Fruit fly (Drosophila melanogaster): ENCODE measurements around the gene Acsf3.

Gene Acsf3

dm6 chrX:7317214-7318210 is 11.3 kb upstream of the Acsf3 start:
- TF ChIP-seq CG17801 (GFP tag; optimal IDR thresholded peaks at IDR 0.05; ENCODE audit: partially characterized antibody): peak; percentile 83

- TF ChIP-seq CG17801 (GFP tag; optimal IDR thresholded peaks at IDR 0.05; ENCODE audit: partially characterized antibody): no peak
Measured at dm6 chrX:7318464-7318863, 10.4 kb upstream of the Acsf3 start.

- peak; percentile 55 for TF ChIP-seq CG17801 (GFP tag; optimal IDR thresholded peaks at IDR 0.05; ENCODE audit: partially characterized antibody)
Measured at dm6 chrX:7319053-7319702, 9.7 kb upstream of the Acsf3 start.

- no peak for TF ChIP-seq CG17801 (GFP tag; optimal IDR thresholded peaks at IDR 0.05; ENCODE audit: partially characterized antibody)
Measured at dm6 chrX:7319703-7320088, 9.2 kb upstream of the Acsf3 start.

- no peak for TF ChIP-seq CG17801 (GFP tag; optimal IDR thresholded peaks at IDR 0.05; ENCODE audit: partially characterized antibody)
Measured at dm6 chrX:7320455-7321224, 8.2 kb upstream of the Acsf3 start.

- no peak for TF ChIP-seq CG17801 (GFP tag; optimal IDR thresholded peaks at IDR 0.05; ENCODE audit: partially characterized antibody)
Measured at dm6 chrX:7321829-7322228, 7.0 kb upstream of the Acsf3 start.

- no peak for TF ChIP-seq CG17801 (GFP tag; optimal IDR thresholded peaks at IDR 0.05; ENCODE audit: partially characterized antibody)
Measured at dm6 chrX:7323649-7324511, 5.0 kb upstream of the Acsf3 start, which contains the start of the genes Atg5 and Dok. Gene Atg5 (minus strand): TSS chrX:7323770. Gene Dok (plus strand): TSS chrX:7324214.

- peak; percentile 98 for TF ChIP-seq CG17801 (GFP tag; optimal IDR thresholded peaks at IDR 0.05; ENCODE audit: partially characterized antibody)
Measured at dm6 chrX:7324816-7325246, 4.0 kb upstream of the Acsf3 start.

- no peak for TF ChIP-seq CG17801 (GFP tag; optimal IDR thresholded peaks at IDR 0.05; ENCODE audit: partially characterized antibody)
Measured at dm6 chrX:7332091-7332490, 3.2 kb downstream of the Acsf3 start, which contains the start of gene CG42780. Gene CG42780 (minus strand): TSS chrX:7332191.

- TF ChIP-seq CG17801 (GFP tag; optimal IDR thresholded peaks at IDR 0.05; ENCODE audit: partially characterized antibody): no peak
Measured at dm6 chrX:7332493-7332892, 3.6 kb downstream of the Acsf3 start.

- TF ChIP-seq CG17801 (GFP tag; optimal IDR thresholded peaks at IDR 0.05; ENCODE audit: partially characterized antibody): no peak
Measured at dm6 chrX:7333298-7333743, 4.5 kb downstream of the Acsf3 start.

dm6 chrX:7333858-7334800 is 5.3 kb downstream of the Acsf3 start:
- TF ChIP-seq CG17801 (GFP tag; optimal IDR thresholded peaks at IDR 0.05; ENCODE audit: partially characterized antibody): peak; percentile 32

dm6 chrX:7334801-7335176 is 5.9 kb downstream of the Acsf3 start:
- peak; percentile 83 for TF ChIP-seq CG17801 (GFP tag; optimal IDR thresholded peaks at IDR 0.05; ENCODE audit: partially characterized antibody)
